Worm (Caenorhabditis elegans): ENCODE results near the gene pqn-71.

pqn-71 gene

ce11 chrV:15426944-15427343 lies 38.5 kb upstream of the pqn-71 start, which contains the start of gene fbxa-209:
fbxa-209 (minus strand) TSS chrV:15427044.
- TF ChIP-seq Y75B8A.6 (GFP tag; IDR thresholded peaks at IDR 0.05): no peak
- peak; percentile 31 for TF ChIP-seq T20F7.1 (GFP tag; optimal IDR thresholded peaks at IDR 0.05)
- no peak for TF ChIP-seq Y5F2A.4 (GFP tag; optimal IDR thresholded peaks at IDR 0.05)
- TF ChIP-seq ZK546.5 (tag; optimal IDR thresholded peaks at IDR 0.05): no peak
- TF ChIP-seq unc-62 (GFP tag; optimal IDR thresholded peaks at IDR 0.05 in 1 of 2): no peak
- no peak for TF ChIP-seq unc-62 (tag; optimal IDR thresholded peaks at IDR 0.05)
- no peak for TF ChIP-seq nhr-102 (tag; optimal IDR thresholded peaks at IDR 0.05)
- peak; percentile 41 for TF ChIP-seq dve-1 (tag; optimal IDR thresholded peaks at IDR 0.05; ENCODE audit: insufficient read depth)
- TF ChIP-seq daf-16 (GFP tag; optimal IDR thresholded peaks at IDR 0.05): no peak
- peak; percentile 23 for TF ChIP-seq daf-16 (tag; optimal IDR thresholded peaks at IDR 0.05)
- TF ChIP-seq ces-1 (GFP tag; optimal IDR thresholded peaks at IDR 0.05): no peak
- TF ChIP-seq ceh-62 (tag; optimal IDR thresholded peaks at IDR 0.05): no peak
- TF ChIP-seq D1046.2 (GFP tag; IDR thresholded peaks at IDR 0.05): no peak
- TF ChIP-seq snpc-1.2 (GFP tag; IDR thresholded peaks at IDR 0.05): no peak
- TF ChIP-seq nhr-77 (tag; optimal IDR thresholded peaks at IDR 0.05): no peak

DNA sequence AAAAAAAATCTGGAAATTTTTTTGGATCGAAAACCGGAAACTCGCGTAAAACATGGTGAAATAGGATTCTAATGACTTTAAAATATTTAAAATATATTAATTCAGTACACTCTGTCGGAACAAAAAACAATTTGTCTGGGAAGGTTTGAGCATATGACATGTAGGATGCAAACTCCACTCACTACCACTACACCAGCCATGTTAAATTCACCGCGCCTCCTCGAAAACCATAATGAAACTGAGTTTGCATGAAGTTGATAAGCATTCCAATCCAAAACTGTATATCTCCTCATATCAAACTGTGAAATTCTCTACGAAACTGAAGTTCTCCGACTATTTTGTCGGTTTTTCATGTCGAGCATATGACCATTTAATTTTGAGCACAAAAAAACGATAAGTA lies 36.4 kb upstream of the pqn-71 start:
- TF ChIP-seq F26F4.8 (GFP tag; conservative IDR thresholded peaks at IDR 0.05) (peak; percentile 74; the same call in 1 of the 2 replicates), Y105C5A.15 (GFP tag; IDR thresholded peaks at IDR 0.05) (peak; percentile 40; the same call in 1 of the 2 replicates), nhr-41 (GFP tag; IDR thresholded peaks at IDR 0.05) (peak; percentile 69; the same call in 1 of the 2 replicates)

ce11 chrV:15431322-15432052 lies 34.0 kb upstream of the pqn-71 start:
- no peak for TF ChIP-seq zfp-3 (GFP tag; conservative IDR thresholded peaks at IDR 0.05)
- TF ChIP-seq attf-4 (tag; optimal IDR thresholded peaks at IDR 0.05): no peak
- peak; percentile 33 for TF ChIP-seq lin-39 (tag; optimal IDR thresholded peaks at IDR 0.05)
- TF ChIP-seq nhr-6 (tag; optimal IDR thresholded peaks at IDR 0.05): no peak
- no peak for TF ChIP-seq rbr-2 (tag; optimal IDR thresholded peaks at IDR 0.05)
- no peak for TF ChIP-seq hmg-1.1 (GFP tag; IDR thresholded peaks at IDR 0.05)
- TF ChIP-seq zip-11 (GFP tag; IDR thresholded peaks at IDR 0.05): no peak
- TF ChIP-seq madf-9 (GFP tag; conservative IDR thresholded peaks at IDR 0.05): no peak
- no peak for TF ChIP-seq T20F7.1 (GFP tag; optimal IDR thresholded peaks at IDR 0.05)
- no peak for TF ChIP-seq daf-19 (GFP tag; conservative IDR thresholded peaks at IDR 0.05)
- no peak for TF ChIP-seq F37D6.2 (tag; optimal IDR thresholded peaks at IDR 0.05)
- no peak for TF ChIP-seq egl-43 (GFP tag; IDR thresholded peaks at IDR 0.05)
- TF ChIP-seq ctbp-1 (GFP tag; IDR thresholded peaks at IDR 0.05): no peak
- TF ChIP-seq ceh-32 (tag; optimal IDR thresholded peaks at IDR 0.05; ENCODE audit: poor library complexity): no peak
- no peak for TF ChIP-seq nhr-11 (tag; optimal IDR thresholded peaks at IDR 0.05)
- no peak for TF ChIP-seq ZK546.5 (tag; optimal IDR thresholded peaks at IDR 0.05)
- TF ChIP-seq hlh-11 (tag; optimal IDR thresholded peaks at IDR 0.05): no peak
- no peak for TF ChIP-seq ztf-11 (tag; optimal IDR thresholded peaks at IDR 0.05)
- TF ChIP-seq nhr-28 (tag; optimal IDR thresholded peaks at IDR 0.05): no peak
- peak; percentile 63; the same call in 1 of the 2 replicates for TF ChIP-seq Y75B8A.6 (GFP tag; IDR thresholded peaks at IDR 0.05)
- TF ChIP-seq tag-97 (GFP tag; IDR thresholded peaks at IDR 0.05): 0 out of 2 replicates have a peak, but pooled peaks have one; percentile 35
- no peak for TF ChIP-seq mxl-3 (GFP tag; optimal IDR thresholded peaks at IDR 0.05)
- no peak for TF ChIP-seq D1046.2 (GFP tag; IDR thresholded peaks at IDR 0.05)
- no peak for TF ChIP-seq lin-38 (GFP tag; IDR thresholded peaks at IDR 0.05)
- no peak for TF ChIP-seq ceh-28 (tag; optimal IDR thresholded peaks at IDR 0.05)
- TF ChIP-seq ZK337.2 (GFP tag; IDR thresholded peaks at IDR 0.05): 0 out of 2 replicates have a peak, but pooled peaks have one; percentile 35
- no peak for TF ChIP-seq nhr-48 (tag; optimal IDR thresholded peaks at IDR 0.05)
- TF ChIP-seq ztf-7 (tag; optimal IDR thresholded peaks at IDR 0.05): no peak
- peak in 1 of 2 experiments; percentile 63 for TF ChIP-seq unc-62 (GFP tag; optimal IDR thresholded peaks at IDR 0.05 in 1 of 2)
- TF ChIP-seq unc-62 (tag; optimal IDR thresholded peaks at IDR 0.05): no peak
- TF ChIP-seq nhr-42 (GFP tag; IDR thresholded peaks at IDR 0.05): no peak
- no peak for TF ChIP-seq vab-7 (GFP tag; IDR thresholded peaks at IDR 0.05)
- no peak for TF ChIP-seq aha-1 (tag)
- TF ChIP-seq fkh-10 (GFP tag; optimal IDR thresholded peaks at IDR 0.05): no peak
- no peak for TF ChIP-seq dmd-9 (GFP tag; IDR thresholded peaks at IDR 0.05)
- no peak for TF ChIP-seq Y105C5A.15 (GFP tag; IDR thresholded peaks at IDR 0.05)
